Fruit fly (Drosophila melanogaster) whole organism, pupa: Measurements from ENCODE around the gene APC7.

Experiments used
- CG13204 ChIP-seq: fragments of 200-800 bp; sonication (Bioruptor generic); optimal IDR thresholded peaks from 2 replicates; lab custom pipeline; 2018; ENCODE audit warnings: missing biosample characterization, mild to moderate bottlenecking, missing genetic modification characterization, moderate library complexity
- CG14655 ChIP-seq: fragments of 200-800 bp; sonication (Bioruptor generic); optimal IDR thresholded peaks from 3 replicates; lab custom pipeline; 2017; ENCODE audit warnings: mild to moderate bottlenecking, missing biosample characterization, missing genetic modification reagents, missing genetic modification characterization
- CG34367 ChIP-seq: fragments of 200-800 bp; sonication (Bioruptor generic); optimal IDR thresholded peaks from 2 replicates; lab custom pipeline; 2018; ENCODE audit warnings: missing biosample characterization, mild to moderate bottlenecking, missing genetic modification characterization
- CG4496 ChIP-seq: fragments of 200-800 bp; sonication (Bioruptor generic); IDR thresholded peaks from 3 replicates; pipeline ENCODE4 v1.3.6; 2022; ENCODE audit warnings: missing biosample characterization, missing genetic modification characterization
- CG9948 ChIP-seq: fragments of 200-800 bp; sonication (Bioruptor generic); optimal IDR thresholded peaks from 2 replicates; lab custom pipeline; 2018; ENCODE audit warnings: missing biosample characterization, mild to moderate bottlenecking, missing genetic modification characterization, moderate library complexity
- D1 ChIP-seq: fragments of 200-800 bp; sonication (Bioruptor generic); optimal IDR thresholded peaks from 2 replicates; lab custom pipeline; 2018; ENCODE audit warnings: missing biosample characterization, mild to moderate bottlenecking, missing genetic modification characterization, moderate library complexity
- Ets98B ChIP-seq: fragments of 200-800 bp; sonication (Bioruptor generic); IDR thresholded peaks from 2 replicates; pipeline ENCODE4 v1.3.6; 2022; ENCODE audit warnings: missing biosample characterization, missing genetic modification characterization
- Pif1A ChIP-seq: fragments of 200-800 bp; sonication (Bioruptor generic); optimal IDR thresholded peaks from 3 replicates; lab custom pipeline; 2016; ENCODE audit warnings: missing biosample characterization, missing genetic modification characterization
- Pif1B ChIP-seq: fragments of 200-800 bp; sonication (Bioruptor generic); optimal IDR thresholded peaks from 3 replicates; lab custom pipeline; 2016; ENCODE audit warnings: missing biosample characterization, missing genetic modification characterization
- gl ChIP-seq: fragments of 200-800 bp; sonication (Bioruptor generic); optimal IDR thresholded peaks from 2 replicates; lab custom pipeline; 2018; ENCODE audit warnings: missing biosample characterization, mild to moderate bottlenecking, missing genetic modification characterization
- rn ChIP-seq: fragments of 200-800 bp; sonication (Bioruptor generic); IDR thresholded peaks from 2 replicates; pipeline ENCODE4 v1.3.6; 2022; ENCODE audit warnings: missing biosample characterization, missing genetic modification characterization

dm6 chrX:6571234-6571915 lies 25.5 kb upstream of the APC7 start:
- TF ChIP-seq CG4496 (GFP tag; lab: Robert Waterston, UW) = peak; percentile 90
- TF ChIP-seq Pif1B (GFP tag; lab: Kevin White, UChicago) = peak; percentile 83
- TF ChIP-seq Ets98B (GFP tag; lab: Robert Waterston, UW) = peak; percentile 83
- TF ChIP-seq Pif1A (GFP tag; lab: Kevin White, UChicago) = peak; percentile 70
- peak; percentile 97 for TF ChIP-seq CG14655 (GFP tag; lab: Kevin White, UChicago)
- TF ChIP-seq D1 (tag; lab: Kevin White, UChicago) = peak; percentile 11
- peak; percentile 53 for TF ChIP-seq rn (GFP tag; lab: Robert Waterston, UW)
- peak; percentile 48 for TF ChIP-seq gl (tag; lab: Kevin White, UChicago)
- peak; percentile 17 for TF ChIP-seq CG13204 (GFP tag; lab: Kevin White, UChicago)
- TF ChIP-seq CG9948 = peak; percentile 80
- peak; percentile 64 for TF ChIP-seq CG34367 (tag; lab: Kevin White, UChicago)
